Fruit fly (Drosophila melanogaster) whole organism, embryonic: ENCODE data around the gene CG33647.

Experiments
- ATbp ChIP-seq: fragments of 200-800 bp; sonication (Bioruptor generic); optimal IDR thresholded peaks from 2 replicates; lab custom pipeline; 2017; ENCODE audit warnings: missing biosample characterization, mild to moderate bottlenecking, missing genetic modification characterization, missing genetic modification reagents
- Aef1 ChIP-seq: fragments of 200-800 bp; sonication (Bioruptor generic); IDR thresholded peaks from 3 replicates; pipeline ENCODE4 v1.3.6; 2022; ENCODE audit warnings: missing biosample characterization, missing genetic modification characterization
- Atf3 ChIP-seq: fragments of 200-800 bp; sonication (Bioruptor generic); optimal IDR thresholded peaks from 3 replicates; lab custom pipeline; 2016; ENCODE audit warnings: missing biosample characterization, missing genetic modification characterization
- Atf6 ChIP-seq: fragments of 200-800 bp; sonication (Bioruptor generic); IDR thresholded peaks from 2 replicates; pipeline ENCODE4 v1.3.6; 2022; ENCODE audit warnings: missing biosample characterization, missing genetic modification characterization
- B-H1 ChIP-seq: fragments of 200-800 bp; sonication (Bioruptor generic); IDR thresholded peaks from 3 replicates; pipeline ENCODE4 v1.3.6; 2022; ENCODE audit warnings: missing biosample characterization, missing genetic modification characterization
- CG10209 ChIP-seq: fragments of 200-800 bp; sonication (Bioruptor generic); optimal IDR thresholded peaks from 3 replicates; lab custom pipeline; 2017; ENCODE audit warnings: missing biosample characterization, mild to moderate bottlenecking, missing genetic modification characterization, missing genetic modification reagents
- CG10959 ChIP-seq: fragments of 200-800 bp; sonication (Bioruptor generic); IDR thresholded peaks from 2 replicates; pipeline ENCODE4 v1.3.6; 2022; ENCODE audit warnings: missing biosample characterization, missing genetic modification characterization
- CG10979 ChIP-seq: fragments of 200-800 bp; sonication (Bioruptor generic); optimal IDR thresholded peaks from 2 replicates; lab custom pipeline; 2018; ENCODE audit warnings: missing biosample characterization, mild to moderate bottlenecking, missing genetic modification characterization, moderate library complexity
- CG12219 ChIP-seq: fragments of 200-800 bp; sonication (Bioruptor generic); optimal IDR thresholded peaks from 3 replicates; lab custom pipeline; 2018; ENCODE audit warnings: missing biosample characterization, mild to moderate bottlenecking, missing genetic modification characterization
- CG12659 ChIP-seq: fragments of 200-800 bp; sonication (Bioruptor generic); optimal IDR thresholded peaks from 3 replicates; lab custom pipeline; 2017; ENCODE audit warnings: mild to moderate bottlenecking, missing biosample characterization, missing genetic modification reagents, missing genetic modification characterization
- CG13894 ChIP-seq: fragments of 200-800 bp; sonication (Bioruptor generic); optimal IDR thresholded peaks from 3 replicates; lab custom pipeline; 2018; ENCODE audit warnings: missing biosample characterization, mild to moderate bottlenecking, missing genetic modification characterization, moderate library complexity
- CG14710 ChIP-seq: fragments of 200-800 bp; sonication (Bioruptor generic); optimal IDR thresholded peaks from 3 replicates; lab custom pipeline; 2019; ENCODE audit warnings: missing biosample characterization, mild to moderate bottlenecking, missing genetic modification characterization, moderate library complexity
- CG15601 ChIP-seq: fragments of 200-800 bp; sonication (Bioruptor generic); optimal IDR thresholded peaks from 3 replicates; lab custom pipeline; 2019; ENCODE audit warnings: missing biosample characterization, mild to moderate bottlenecking, missing genetic modification characterization, moderate library complexity
- CG30020 ChIP-seq: fragments of 200-800 bp; optimal IDR thresholded peaks from 2 replicates; lab custom pipeline; 2019; ENCODE audit warnings: missing biosample characterization, mild to moderate bottlenecking, missing genetic modification characterization, moderate library complexity
- CG3163 ChIP-seq: fragments of 200-800 bp; sonication (Bioruptor generic); optimal IDR thresholded peaks from 3 replicates; lab custom pipeline; 2016; ENCODE audit warnings: missing biosample characterization, missing genetic modification characterization
- CG3281 ChIP-seq: fragments of 200-800 bp; sonication (Bioruptor generic); optimal IDR thresholded peaks from 3 replicates; lab custom pipeline; 2017; ENCODE audit warnings: missing biosample characterization, mild to moderate bottlenecking, missing genetic modification characterization
- CG4360 ChIP-seq: fragments of 200-800 bp; sonication (Bioruptor generic); IDR thresholded peaks from 2 replicates; pipeline ENCODE4 v1.3.6; 2022; ENCODE audit warnings: missing biosample characterization, missing genetic modification characterization
- CG4424 ChIP-seq: fragments of 200-800 bp; sonication (Bioruptor generic); optimal IDR thresholded peaks from 3 replicates; lab custom pipeline; 2016; ENCODE audit warnings: missing biosample characterization, missing genetic modification characterization
- CG4820 ChIP-seq: fragments of 200-800 bp; sonication (Bioruptor generic); optimal IDR thresholded peaks from 3 replicates; lab custom pipeline; 2016; ENCODE audit warnings: missing biosample characterization, missing genetic modification characterization
- CG6654 ChIP-seq: fragments of 200-800 bp; sonication (Bioruptor generic); optimal IDR thresholded peaks from 2 replicates; lab custom pipeline; 2017; ENCODE audit warnings: missing biosample characterization, mild to moderate bottlenecking, missing genetic modification characterization
- CG7357 ChIP-seq: fragments of 200-800 bp; sonication (Bioruptor generic); IDR thresholded peaks from 3 replicates; pipeline ENCODE4 v1.3.6; 2022; ENCODE audit warnings: missing biosample characterization, missing genetic modification characterization
- CG7745 ChIP-seq: fragments of 200-800 bp; sonication (Bioruptor generic); optimal IDR thresholded peaks from 2 replicates; lab custom pipeline; 2018; ENCODE audit warnings: missing biosample characterization, mild to moderate bottlenecking, missing genetic modification characterization, moderate library complexity
- CG8478 ChIP-seq: fragments of >200 bp; optimal IDR thresholded peaks from 2 replicates; lab custom pipeline; 2018
- CHES-1-like ChIP-seq: fragments of 200-800 bp; sonication (Bioruptor generic); optimal IDR thresholded peaks from 2 replicates; lab custom pipeline; 2016; ENCODE audit warnings: missing biosample characterization, missing genetic modification characterization
- Camta ChIP-seq: fragments of 200-800 bp; sonication (Bioruptor generic); optimal IDR thresholded peaks from 2 replicates; lab custom pipeline; 2016; ENCODE audit warnings: missing biosample characterization, missing genetic modification characterization
- CrebB ChIP-seq: fragments of 200-800 bp; sonication (Bioruptor generic); optimal IDR thresholded peaks from 3 replicates; lab custom pipeline; 2018; ENCODE audit warnings: missing biosample characterization, mild to moderate bottlenecking, missing genetic modification characterization
- D19A ChIP-seq: fragments of 200-800 bp; optimal IDR thresholded peaks from 3 replicates; lab custom pipeline; 2019; ENCODE audit warnings: missing biosample characterization, mild to moderate bottlenecking, missing genetic modification characterization, moderate library complexity
- Ets97D ChIP-seq: fragments of 200-800 bp; sonication (Bioruptor generic); optimal IDR thresholded peaks from 3 replicates; lab custom pipeline; 2016; ENCODE audit warnings: missing biosample characterization, missing genetic modification characterization
- Fer3 ChIP-seq: fragments of 200-800 bp; sonication (Bioruptor generic); optimal IDR thresholded peaks from 2 replicates; lab custom pipeline; 2018; ENCODE audit warnings: missing biosample characterization, mild to moderate bottlenecking, missing genetic modification characterization, moderate library complexity
- Lim3 ChIP-seq: fragments of 200-800 bp; sonication (Bioruptor generic); IDR thresholded peaks from 2 replicates; pipeline ENCODE4 v1.3.6; 2022; ENCODE audit warnings: missing biosample characterization, missing genetic modification characterization
- Neu2 ChIP-seq: fragments of 200-800 bp; sonication (Bioruptor generic); optimal IDR thresholded peaks from 3 replicates; lab custom pipeline; 2016; ENCODE audit warnings: missing biosample characterization, missing genetic modification characterization, borderline replicate concordance
- Oaz ChIP-seq: fragments of 200-800 bp; sonication (Bioruptor generic); IDR thresholded peaks from 2 replicates; pipeline ENCODE4 v1.3.6; 2022; ENCODE audit warnings: missing biosample characterization, missing genetic modification characterization
- Ravus ChIP-seq: fragments of 200-800 bp; sonication (Bioruptor generic); IDR thresholded peaks from 2 replicates; pipeline ENCODE4 v1.3.6; 2022; ENCODE audit warnings: missing biosample characterization, missing genetic modification characterization
- bab2 ChIP-seq: fragments of 200-800 bp; sonication (Bioruptor generic); optimal IDR thresholded peaks from 2 replicates; lab custom pipeline; 2016; ENCODE audit warnings: missing biosample characterization, missing genetic modification characterization
- bigmax ChIP-seq: fragments of 200-800 bp; sonication (Bioruptor generic); optimal IDR thresholded peaks from 2 replicates; lab custom pipeline; 2018; ENCODE audit warnings: missing biosample characterization, mild to moderate bottlenecking, missing genetic modification characterization
- bowl ChIP-seq: fragments of 200-800 bp; sonication (Bioruptor generic); IDR thresholded peaks from 2 replicates; pipeline ENCODE4 v1.3.6; 2022; ENCODE audit warnings: missing biosample characterization, missing genetic modification characterization
- chif ChIP-seq, 2 experiments: fragments of 200-800 bp; sonication (Bioruptor generic); optimal IDR thresholded peaks; 3 replicates each; lab custom pipeline; 2016; ENCODE audit warnings: missing biosample characterization in 2 of 2, missing genetic modification characterization in 2 of 2
- dan ChIP-seq: fragments of 200-800 bp; sonication (Bioruptor generic); IDR thresholded peaks from 2 replicates; pipeline ENCODE4 v1.3.6; 2022; ENCODE audit warnings: missing biosample characterization, missing genetic modification characterization
- dati ChIP-seq: fragments of 200-800 bp; sonication (Bioruptor generic); IDR thresholded peaks from 2 replicates; pipeline ENCODE4 v1.3.6; 2022; ENCODE audit warnings: missing biosample characterization, missing genetic modification characterization
- dpn ChIP-seq, 2 experiments: fragments of 200-800 bp; sonication (Bioruptor generic); optimal IDR thresholded peaks; 3 replicates each; lab custom pipeline; 2016; ENCODE audit warnings: missing biosample characterization in 2 of 2, missing genetic modification characterization in 2 of 2
- dysf ChIP-seq: fragments of 200-800 bp; sonication (Bioruptor generic); IDR thresholded peaks from 3 replicates; pipeline ENCODE4 v1.3.6; 2022; ENCODE audit warnings: missing biosample characterization, missing genetic modification characterization
- grn ChIP-seq: fragments of 200-800 bp; sonication (Bioruptor generic); optimal IDR thresholded peaks from 3 replicates; lab custom pipeline; 2017; ENCODE audit warnings: missing biosample characterization, missing genetic modification characterization
- luna ChIP-seq: fragments of 200-800 bp; sonication (Bioruptor generic); optimal IDR thresholded peaks from 2 replicates; lab custom pipeline; 2016; ENCODE audit warnings: missing biosample characterization, missing genetic modification characterization
- mld ChIP-seq: fragments of 200-800 bp; sonication (Bioruptor generic); IDR thresholded peaks from 3 replicates; pipeline ENCODE4 v1.3.6; 2022; ENCODE audit warnings: missing biosample characterization, missing genetic modification characterization; ENCODE audit not compliant: partially characterized antibody
- p53 ChIP-seq: fragments of 200-800 bp; sonication (Bioruptor generic); optimal IDR thresholded peaks from 2 replicates; lab custom pipeline; 2016; ENCODE audit warnings: missing biosample characterization, missing genetic modification characterization
- pho ChIP-seq: fragments of 200-800 bp; sonication (Bioruptor generic); optimal IDR thresholded peaks from 2 replicates; lab custom pipeline; 2016; ENCODE audit warnings: missing biosample characterization, missing genetic modification characterization
- pita ChIP-seq: fragments of 200-800 bp; sonication (Bioruptor generic); optimal IDR thresholded peaks from 2 replicates; lab custom pipeline; 2017; ENCODE audit warnings: missing biosample characterization, mild to moderate bottlenecking, missing genetic modification characterization
- pnt ChIP-seq: fragments of 200-800 bp; sonication (Bioruptor generic); optimal IDR thresholded peaks from 3 replicates; lab custom pipeline; 2016; ENCODE audit warnings: missing biosample characterization, missing genetic modification characterization
- pum ChIP-seq: fragments of 200-800 bp; sonication (Bioruptor generic); optimal IDR thresholded peaks from 2 replicates; lab custom pipeline; 2016; ENCODE audit warnings: missing biosample characterization, missing genetic modification characterization
- scrt ChIP-seq: fragments of 200-800 bp; sonication (Bioruptor generic); optimal IDR thresholded peaks from 2 replicates; lab custom pipeline; 2018; ENCODE audit warnings: missing biosample characterization, mild to moderate bottlenecking, missing genetic modification characterization, moderate library complexity
- sens ChIP-seq: fragments of 200-800 bp; sonication (Bioruptor generic); peaks from one replicate; lab custom pipeline; 2016; ENCODE audit warnings: missing biosample characterization, missing genetic modification characterization
- slp2 ChIP-seq: fragments of 200-800 bp; sonication (Bioruptor generic); optimal IDR thresholded peaks from 2 replicates; lab custom pipeline; 2016; ENCODE audit warnings: missing biosample characterization, missing genetic modification characterization
- sqz ChIP-seq: fragments of 200-800 bp; sonication (Bioruptor generic); optimal IDR thresholded peaks from 3 replicates; lab custom pipeline; 2018; ENCODE audit warnings: missing biosample characterization, mild to moderate bottlenecking, missing genetic modification characterization

CG33647 gene

DNA sequence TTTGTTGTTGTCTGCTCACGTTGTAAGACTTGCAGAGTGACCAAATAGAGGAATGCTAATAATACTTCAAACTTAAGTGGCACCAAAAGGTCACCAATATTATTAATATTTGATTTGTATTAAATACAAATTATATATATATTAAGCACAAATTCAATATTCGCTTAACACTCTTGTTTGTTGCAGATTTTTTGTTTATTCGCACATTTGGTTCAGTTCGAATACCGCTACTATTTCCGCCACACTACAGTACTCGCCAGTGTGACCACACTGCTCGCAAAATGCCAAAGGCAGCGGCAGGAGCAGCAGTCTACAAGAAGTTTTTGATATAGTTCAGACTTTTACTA lies 28.0 kb downstream of the CG33647 start, which contains the start of gene Max (continued):
- TF ChIP-seq CG3163 (GFP tag; lab: Kevin White, UChicago): no peak
- TF ChIP-seq Ravus (GFP tag; lab: Robert Waterston, UW): peak; percentile 22; the same call in 1 of the 2 replicates
- peak; percentile 60 for TF ChIP-seq CG4424 (GFP tag; lab: Kevin White, UChicago)
- peak in 1 of 2 experiments; percentile 63 for TF ChIP-seq dpn (GFP tag; optimal IDR thresholded peaks at IDR 0.05; lab: Kevin White, UChicago)
- TF ChIP-seq CG10959: no peak
- TF ChIP-seq scrt (GFP tag; lab: Kevin White, UChicago): peak; percentile 58
- no peak for TF ChIP-seq CG13894 (tag; lab: Kevin White, UChicago)
- peak; percentile 0 for TF ChIP-seq ATbp (GFP tag; lab: Kevin White, UChicago)
- TF ChIP-seq bab2 (GFP tag; lab: Kevin White, UChicago): peak; percentile 35
- no peak for TF ChIP-seq pum
- TF ChIP-seq Neu2 (GFP tag; lab: Kevin White, UChicago): no peak
- TF ChIP-seq Atf6 (GFP tag; lab: Robert Waterston, UW): peak; percentile 74
- TF ChIP-seq Camta (GFP tag; lab: Kevin White, UChicago): no peak
- TF ChIP-seq pnt (GFP tag; lab: Kevin White, UChicago): peak; percentile 33
- TF ChIP-seq CG6654 (GFP tag; lab: Kevin White, UChicago): peak; percentile 26
- no peak for TF ChIP-seq Lim3 (GFP tag; lab: Robert Waterston, UW)
- peak; percentile 63 for TF ChIP-seq B-H1
- peak; percentile 76 for TF ChIP-seq CG30020 (tag; lab: Kevin White, UChicago)
- no peak for TF ChIP-seq slp2
- TF ChIP-seq CrebB (tag; lab: Kevin White, UChicago): peak; percentile 63
- TF ChIP-seq CG4360: no peak
- no peak for TF ChIP-seq grn (GFP tag; lab: Kevin White, UChicago)
- TF ChIP-seq Fer3 (tag; lab: Kevin White, UChicago): peak; percentile 74
- no peak for TF ChIP-seq dan (GFP tag; lab: Robert Waterston, UW)
- TF ChIP-seq Ets97D (GFP tag; lab: Kevin White, UChicago): no peak
- TF ChIP-seq pho: no peak
- peak; percentile 13 for TF ChIP-seq CG4820
- no peak for TF ChIP-seq luna (GFP tag; lab: Kevin White, UChicago)
- TF ChIP-seq pita (GFP tag; lab: Kevin White, UChicago): no peak
- TF ChIP-seq CG12659 (GFP tag; lab: Kevin White, UChicago): peak; percentile 85
- TF ChIP-seq dati: no peak
- no peak for TF ChIP-seq Atf3
- peak; percentile 8 for TF ChIP-seq bigmax (GFP tag; lab: Kevin White, UChicago)
- TF ChIP-seq D19A (tag; lab: Kevin White, UChicago): peak; percentile 66
- peak; percentile 73 for TF ChIP-seq dysf
- no peak for TF ChIP-seq p53 (GFP tag; lab: Kevin White, UChicago)
- TF ChIP-seq chif (GFP tag; optimal IDR thresholded peaks at IDR 0.05; lab: Kevin White, UChicago): peak in 1 of 2 experiments; percentile 5
- TF ChIP-seq CG10979: peak; percentile 71
- peak; percentile 63 for TF ChIP-seq sens
- TF ChIP-seq CG8478 (lab: Kevin White, UChicago): no peak
- peak; percentile 40; the same call in 1 of the 2 replicates for TF ChIP-seq Oaz (GFP tag; lab: Robert Waterston, UW)
- TF ChIP-seq CG3281: peak; percentile 68
- peak; percentile 44 for TF ChIP-seq CG12219 (GFP tag; lab: Kevin White, UChicago)
- TF ChIP-seq CG14710 (tag; lab: Kevin White, UChicago): peak; percentile 99
- TF ChIP-seq CHES-1-like (GFP tag; lab: Kevin White, UChicago): no peak
- peak; percentile 52 for TF ChIP-seq sqz (GFP tag; lab: Kevin White, UChicago)
- no peak for TF ChIP-seq CG7745 (tag; lab: Kevin White, UChicago)
- TF ChIP-seq CG7357 (GFP tag; lab: Robert Waterston, UW): peak; percentile 40; the same call in 1 of the 3 replicates
- TF ChIP-seq mld: no peak
- TF ChIP-seq CG15601: peak; percentile 72
- TF ChIP-seq Aef1 (GFP tag; lab: Robert Waterston, UW): peak; percentile 67
- TF ChIP-seq CG10209 (GFP tag; lab: Kevin White, UChicago): peak; percentile 62
- no peak; the same call in 1 of the 2 replicates for TF ChIP-seq bowl (GFP tag; lab: Robert Waterston, UW)
